Fruit fly (Drosophila melanogaster) whole organism, wandering third instar larva: ENCODE data around the gene janB.

Experiments used
- CrebA ChIP-seq: fragments of 200-800 bp; sonication (Bioruptor generic); optimal IDR thresholded peaks from 2 replicates; lab custom pipeline; 2016; ENCODE audit warnings: missing biosample characterization, mild to moderate bottlenecking, missing genetic modification characterization, borderline replicate concordance
- GATAd ChIP-seq: sonication (Bioruptor generic); optimal IDR thresholded peaks from 2 replicates; lab custom pipeline; 2016; ENCODE audit warnings: missing biosample characterization, missing genetic modification characterization
- Hnf4 ChIP-seq: fragments of 200-800 bp; sonication (Bioruptor generic); optimal IDR thresholded peaks from 2 replicates; lab custom pipeline; 2016; ENCODE audit warnings: missing biosample characterization, mild to moderate bottlenecking, missing genetic modification characterization
- Jra ChIP-seq: sonication (Bioruptor generic); optimal IDR thresholded peaks from 2 replicates; lab custom pipeline; 2016; ENCODE audit warnings: missing biosample characterization, missing genetic modification characterization
- Mio ChIP-seq: sonication (Bioruptor generic); optimal IDR thresholded peaks from 2 replicates; lab custom pipeline; 2016; ENCODE audit warnings: missing biosample characterization, missing genetic modification characterization
- Myc ChIP-seq: fragments of >200 bp; optimal IDR thresholded peaks from 2 replicates; lab custom pipeline; 2017
- br ChIP-seq: fragments of 200-800 bp; sonication (Bioruptor generic); optimal IDR thresholded peaks from 2 replicates; lab custom pipeline; 2016; ENCODE audit warnings: missing biosample characterization, missing genetic modification characterization
- h ChIP-seq: fragments of 200-800 bp; sonication (Bioruptor generic); optimal IDR thresholded peaks from 3 replicates; lab custom pipeline; 2016; ENCODE audit warnings: missing biosample characterization, mild to moderate bottlenecking, missing genetic modification characterization
- jim ChIP-seq: fragments of 175-275, 200-325 bp; sonication (Bioruptor generic); optimal IDR thresholded peaks from 2 replicates; lab custom pipeline; 2016; ENCODE audit warnings: missing biosample characterization, mild to moderate bottlenecking, missing genetic modification characterization
- psq ChIP-seq: fragments of 200-800 bp; sonication (Bioruptor generic); optimal IDR thresholded peaks from 3 replicates; lab custom pipeline; 2017; ENCODE audit warnings: missing biosample characterization, mild to moderate bottlenecking, missing genetic modification characterization, moderate library complexity
- usp ChIP-seq: fragments of >200 bp; optimal IDR thresholded peaks from 2 replicates; lab custom pipeline; 2017; ENCODE audit warnings: missing biosample characterization, missing genetic modification characterization

DNA sequence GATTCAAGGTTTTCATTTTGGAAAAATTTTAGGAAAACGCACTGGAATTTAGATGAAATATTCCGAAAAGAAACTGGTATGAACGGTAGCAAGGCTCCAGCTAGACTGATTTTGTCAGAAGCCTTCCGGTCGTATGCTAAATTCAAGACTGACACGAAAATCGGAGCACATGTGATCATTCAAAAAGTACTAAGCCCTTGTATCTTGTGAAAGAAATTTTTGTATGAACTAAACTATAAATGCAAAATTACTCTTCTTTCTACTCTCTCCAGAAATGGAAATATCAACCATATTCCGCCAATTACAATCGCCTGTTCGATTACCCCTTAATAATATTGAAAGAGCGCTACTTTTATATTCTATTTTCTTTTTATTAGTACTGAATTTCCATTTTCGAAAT is 898 bp downstream of the janB start, which contains the start of gene ocn:
- TF ChIP-seq psq (GFP tag; lab: Kevin White, UChicago): no peak
- no peak for TF ChIP-seq usp (GFP tag; lab: Kevin White, UChicago)
- no peak for TF ChIP-seq jim (GFP tag; lab: Kevin White, UChicago)
- TF ChIP-seq Jra (GFP tag; lab: Kevin White, UChicago): no peak
- no peak for TF ChIP-seq h (GFP tag; lab: Kevin White, UChicago)
- no peak for TF ChIP-seq Myc (lab: Kevin White, UChicago)
- TF ChIP-seq Hnf4: no peak
- no peak for TF ChIP-seq br (GFP tag; lab: Kevin White, UChicago)
- TF ChIP-seq Mio (GFP tag; lab: Kevin White, UChicago): no peak
- no peak for TF ChIP-seq GATAd (GFP tag; lab: Kevin White, UChicago)
- no peak for TF ChIP-seq CrebA (GFP tag; lab: Kevin White, UChicago)
